Worm (Caenorhabditis elegans) whole organism, L2 larva: ENCODE data around the gene F58F9.8.
"Not testable (repeated sequence)": the region's sequence is repeated elsewhere in the genome, so short reads cannot be mapped to it uniquely, and the experiment has no call there.

Experiments
- C34F6.9 ChIP-seq: fragments of 150-350 bp; optimal IDR thresholded peaks from 2 replicates; lab custom pipeline; 2014; ENCODE audit warnings: missing biosample characterization, missing genetic modification characterization
- F13H6.1 ChIP-seq: sonication (generic microtip); optimal IDR thresholded peaks from 2 replicates; lab custom pipeline; 2016; ENCODE audit warnings: missing genetic modification characterization, missing compliant biosample characterization
- ZK546.5 ChIP-seq: sonication (generic microtip); optimal IDR thresholded peaks from 2 replicates; lab custom pipeline; 2017; ENCODE audit warnings: missing biosample characterization, missing genetic modification characterization
- ama-1 ChIP-seq: fragments of 150-350 bp; optimal IDR thresholded peaks from 2 replicates; lab custom pipeline; 2018; ENCODE audit warnings: inconsistent platforms
- blmp-1 ChIP-seq: sonication (generic microtip); optimal IDR thresholded peaks from 2 replicates; lab custom pipeline; 2017; ENCODE audit warnings: missing genetic modification characterization, mild to moderate bottlenecking, missing compliant biosample characterization, antibody characterized with exemption, moderate library complexity; ENCODE audit not compliant: insufficient read depth
- ceh-16 ChIP-seq: fragments of 150-350 bp; optimal IDR thresholded peaks from 2 replicates; lab custom pipeline; 2014; ENCODE audit warnings: missing biosample characterization, missing genetic modification characterization
- ceh-82 ChIP-seq: fragments of 150-350 bp; optimal IDR thresholded peaks from 2 replicates; lab custom pipeline; 2014; ENCODE audit warnings: missing biosample characterization, missing genetic modification characterization
- crh-2 ChIP-seq: sonication (generic microtip); optimal IDR thresholded peaks from 2 replicates; lab custom pipeline; 2017; ENCODE audit warnings: missing biosample characterization, missing genetic modification characterization
- egl-27 ChIP-seq: sonication (generic microtip); optimal IDR thresholded peaks from 3 replicates; lab custom pipeline; 2017; ENCODE audit warnings: missing biosample characterization, missing genetic modification reagents, missing genetic modification characterization
- elt-1 ChIP-seq: fragments of 150-350 bp; optimal IDR thresholded peaks from 2 replicates; lab custom pipeline; 2014; ENCODE audit warnings: missing biosample characterization, missing genetic modification characterization
- elt-3 ChIP-seq: sonication (generic microtip); optimal IDR thresholded peaks from 2 replicates; lab custom pipeline; 2017; ENCODE audit warnings: missing biosample characterization, missing genetic modification characterization
- fos-1 ChIP-seq: fragments of 150-350 bp; optimal IDR thresholded peaks from 2 replicates; lab custom pipeline; 2014; ENCODE audit warnings: missing biosample characterization, missing genetic modification characterization
- gmeb-1 ChIP-seq: fragments of 150-350 bp; optimal IDR thresholded peaks from 2 replicates; lab custom pipeline; 2014; ENCODE audit warnings: missing biosample characterization, missing genetic modification characterization
- lin-11 ChIP-seq: fragments of 150-350 bp; sonication (generic microtip); optimal IDR thresholded peaks from 2 replicates; lab custom pipeline; 2014; ENCODE audit warnings: missing biosample characterization, missing genetic modification characterization, inconsistent platforms, mixed read lengths
- lin-13 ChIP-seq: fragments of 150-350 bp; optimal IDR thresholded peaks from 2 replicates; lab custom pipeline; 2014; ENCODE audit warnings: missing biosample characterization, missing genetic modification reagents, missing genetic modification characterization
- lin-39 ChIP-seq: fragments of 150-350 bp; optimal IDR thresholded peaks from 2 replicates; lab custom pipeline; 2014; ENCODE audit warnings: missing biosample characterization, missing genetic modification reagents, missing genetic modification characterization
- lsy-2 ChIP-seq, 2 experiments: fragments of 150-350 bp in 1 of 2; sonication (generic microtip) in 1 of 2; optimal IDR thresholded peaks; 2 replicates each; lab custom pipeline; 2014 to 2017; ENCODE audit warnings: missing biosample characterization in 2 of 2, missing genetic modification characterization in 2 of 2
- mab-5 ChIP-seq: fragments of 150-350 bp; optimal IDR thresholded peaks from 2 replicates; lab custom pipeline; 2014; ENCODE audit warnings: missing biosample characterization, missing genetic modification characterization
- mbf-1 ChIP-seq: sonication (generic microtip); optimal IDR thresholded peaks from 2 replicates; lab custom pipeline; 2017; ENCODE audit warnings: missing biosample characterization, missing genetic modification characterization
- nhr-10 ChIP-seq: sonication (generic microtip); optimal IDR thresholded peaks from 2 replicates; lab custom pipeline; 2017; ENCODE audit warnings: missing biosample characterization, missing genetic modification characterization
- nhr-11 ChIP-seq: fragments of 150-350 bp; optimal IDR thresholded peaks from 2 replicates; lab custom pipeline; 2014; ENCODE audit warnings: missing biosample characterization, missing genetic modification characterization
- nhr-129 ChIP-seq: fragments of 150-350 bp; optimal IDR thresholded peaks from 2 replicates; lab custom pipeline; 2014; ENCODE audit warnings: missing biosample characterization, missing genetic modification characterization
- nhr-21 ChIP-seq: fragments of 150-350 bp; optimal IDR thresholded peaks from 2 replicates; lab custom pipeline; 2014; ENCODE audit warnings: missing biosample characterization, missing genetic modification characterization
- nhr-237 ChIP-seq: fragments of 150-350 bp; optimal IDR thresholded peaks from 2 replicates; lab custom pipeline; 2014; ENCODE audit warnings: missing biosample characterization, missing genetic modification characterization
- nhr-25 ChIP-seq: fragments of 150-350 bp; sonication (generic microtip); optimal IDR thresholded peaks from 3 replicates; lab custom pipeline; 2014; ENCODE audit warnings: missing biosample characterization, missing genetic modification characterization
- peb-1 ChIP-seq: fragments of 150-350 bp; optimal IDR thresholded peaks from 2 replicates; lab custom pipeline; 2014; ENCODE audit warnings: missing biosample characterization, missing genetic modification characterization
- sem-4 ChIP-seq: fragments of 150-350 bp; optimal IDR thresholded peaks from 2 replicates; lab custom pipeline; 2014; ENCODE audit warnings: missing biosample characterization, missing genetic modification reagents, missing genetic modification characterization
- skn-1 ChIP-seq: sonication (generic microtip); optimal IDR thresholded peaks from 2 replicates; lab custom pipeline; 2017; ENCODE audit warnings: missing biosample characterization, missing genetic modification characterization
- sma-9 ChIP-seq, 2 experiments: fragments of 150-350 bp in 1 of 2; sonication (generic microtip) in 1 of 2; optimal IDR thresholded peaks; 2 replicates each; lab custom pipeline; 2014 to 2016; ENCODE audit warnings: missing genetic modification characterization in 2 of 2, mild to moderate bottlenecking in 1 of 2, missing biosample characterization in 1 of 2, missing compliant biosample characterization in 1 of 2, missing genetic modification reagents in 1 of 2, moderate library complexity in 1 of 2
- snpc-4 ChIP-seq: fragments of 150-350 bp; optimal IDR thresholded peaks from 2 replicates; lab custom pipeline; 2014; ENCODE audit warnings: missing biosample characterization, missing genetic modification characterization
- unc-39 ChIP-seq: fragments of 150-350 bp; optimal IDR thresholded peaks from 2 replicates; lab custom pipeline; 2014; ENCODE audit warnings: missing biosample characterization, missing genetic modification characterization
- unc-55 ChIP-seq: fragments of 150-350 bp; sonication (generic microtip); optimal IDR thresholded peaks from 3 replicates; lab custom pipeline; 2014; ENCODE audit warnings: missing biosample characterization, missing genetic modification reagents, missing genetic modification characterization
- unc-62 ChIP-seq: fragments of 150-350 bp; optimal IDR thresholded peaks from 2 replicates; lab custom pipeline; 2014; ENCODE audit warnings: missing biosample characterization, missing genetic modification reagents, missing genetic modification characterization
- zag-1 ChIP-seq: fragments of 150-350 bp; optimal IDR thresholded peaks from 2 replicates; lab custom pipeline; 2014; ENCODE audit warnings: missing biosample characterization, missing genetic modification characterization
- ztf-11 ChIP-seq: sonication (generic microtip); optimal IDR thresholded peaks from 2 replicates; lab custom pipeline; 2017; ENCODE audit warnings: missing biosample characterization, missing genetic modification characterization
- ztf-4 ChIP-seq: fragments of 150-350 bp; optimal IDR thresholded peaks from 2 replicates; lab custom pipeline; 2014; ENCODE audit warnings: missing biosample characterization, missing genetic modification characterization

Gene F58F9.8

DNA sequence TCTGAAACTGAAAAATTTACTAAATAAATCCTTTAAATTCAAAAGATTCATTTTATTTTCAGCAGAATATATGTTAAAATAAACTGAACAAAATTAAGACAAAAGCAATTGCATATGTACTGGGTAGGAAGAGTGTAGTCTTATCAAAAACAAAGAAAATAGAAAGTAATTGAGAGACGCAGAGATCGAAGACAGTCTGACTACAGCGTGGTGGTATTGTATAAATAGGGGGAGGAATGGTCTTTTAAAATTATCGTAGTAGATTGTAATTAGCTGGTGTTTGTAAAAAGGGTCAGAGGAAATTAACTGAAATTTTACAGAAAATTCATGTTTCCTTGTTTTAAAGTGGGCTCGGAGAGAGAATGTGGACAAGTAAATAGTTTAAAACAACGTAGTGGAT, 10.5 kb downstream of the F58F9.8 start, which contains the start of gene acox-3:
Gene acox-3, minus strand, starts transcription at position 7 of the 400 bp plus-strand sequence.
- TF ChIP-seq egl-27 (tag; lab: Kevin White, UChicago) (no peak), lin-11 (no peak), fos-1 (tag; lab: Kevin White, UChicago) (peak; percentile 56), snpc-4 (tag; lab: Kevin White, UChicago) (no peak), unc-39 (no peak), mbf-1 (tag; lab: Kevin White, UChicago) (no peak), unc-62 (GFP tag; lab: Kevin White, UChicago) (no peak), blmp-1 (peak; percentile 28), lin-13 (GFP tag; lab: Kevin White, UChicago) (no peak), gmeb-1 (peak; percentile 58), ceh-82 (tag; lab: Kevin White, UChicago) (no peak), crh-2 (tag; lab: Kevin White, UChicago) (peak; percentile 24), sma-9 (GFP tag; optimal IDR thresholded peaks at IDR 0.05; lab: Kevin White, UChicago) (peak; percentile 82), sma-9 (tag; optimal IDR thresholded peaks at IDR 0.05; lab: Kevin White, UChicago) (no peak), elt-1 (tag; lab: Kevin White, UChicago) (no peak), nhr-237 (no peak), lsy-2 (tag; optimal IDR thresholded peaks at IDR 0.05; lab: Kevin White, UChicago) (no peak), zag-1 (tag; lab: Kevin White, UChicago) (no peak), nhr-25 (tag; lab: Kevin White, UChicago) (no peak)

DNA sequence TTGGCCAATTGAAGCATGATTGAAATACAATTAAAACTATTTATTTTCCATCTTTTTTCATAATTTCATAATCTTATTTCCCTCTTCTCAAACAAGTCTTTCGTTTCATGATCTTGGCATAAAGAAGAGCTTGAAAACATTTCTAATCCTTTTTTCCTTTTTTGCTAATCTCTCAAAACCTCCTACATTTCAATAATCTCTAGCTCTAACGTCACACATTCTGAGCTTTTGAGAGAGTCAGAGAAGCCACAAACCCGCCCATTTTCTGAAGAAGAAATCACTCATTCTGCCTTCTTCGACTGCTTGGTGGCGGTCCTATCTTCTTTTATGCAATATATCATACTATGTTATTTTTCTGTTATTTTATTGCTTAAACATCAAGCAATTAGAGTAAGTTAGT, 11.6 kb downstream of the F58F9.8 start, which contains the start of gene F58F9.1:
Gene F58F9.1, plus strand, starts transcription at position 251 of the 400 bp plus-strand sequence.
- TF ChIP-seq mab-5 (tag; lab: Kevin White, UChicago) (peak; percentile 36), unc-62 (GFP tag; lab: Kevin White, UChicago) (no peak), nhr-11 (tag; lab: Kevin White, UChicago) (no peak), nhr-21 (tag; lab: Kevin White, UChicago) (no peak), F13H6.1 (no peak), zag-1 (tag; lab: Kevin White, UChicago) (no peak), peb-1 (tag; lab: Kevin White, UChicago) (no peak), ZK546.5 (tag; lab: Kevin White, UChicago) (no peak), sem-4 (tag; lab: Kevin White, UChicago) (no peak), C34F6.9 (peak; percentile 24), lin-13 (GFP tag; lab: Kevin White, UChicago) (no peak), ama-1 (no peak), snpc-4 (tag; lab: Kevin White, UChicago) (no peak), elt-1 (tag; lab: Kevin White, UChicago) (no peak), unc-39 (no peak), lsy-2 (tag; optimal IDR thresholded peaks at IDR 0.05; lab: Kevin White, UChicago) (peak in 1 of 2 experiments; percentile 37), nhr-129 (tag; lab: Kevin White, UChicago) (no peak), gmeb-1 (no peak), ztf-4 (tag; lab: Kevin White, UChicago) (no peak), mbf-1 (tag; lab: Kevin White, UChicago) (no peak), nhr-10 (tag; lab: Kevin White, UChicago) (no peak), skn-1 (tag; lab: Kevin White, UChicago) (no peak), ztf-11 (no peak), unc-55 (GFP tag; lab: Kevin White, UChicago) (peak; percentile 79), ceh-16 (no peak), lin-11 (no peak), fos-1 (tag; lab: Kevin White, UChicago) (no peak)

DNA sequence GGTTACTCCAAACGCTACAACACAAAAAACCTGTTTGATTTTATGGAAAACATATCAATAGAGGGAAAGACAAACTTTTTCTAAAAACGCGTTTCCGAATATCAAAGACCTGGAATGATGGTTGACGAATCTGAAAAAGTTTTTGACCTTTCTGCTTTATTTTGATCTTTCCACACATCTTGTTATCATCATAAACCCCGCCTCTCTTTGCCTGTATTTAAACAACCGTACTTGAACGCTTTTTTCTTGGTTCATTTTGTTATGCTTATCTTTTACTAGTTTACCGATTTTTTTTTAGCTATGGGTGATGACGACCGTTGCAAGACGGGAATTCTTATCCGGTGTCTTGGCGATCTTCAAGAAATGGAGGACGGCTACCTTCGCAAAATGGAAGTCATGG, 15.0 kb downstream of the F58F9.8 start, which contains the start of gene T13A10.2:
Gene T13A10.2, plus strand, starts transcription at position 301 of the 400 bp plus-strand sequence.
- TF ChIP-seq skn-1 (tag; lab: Kevin White, UChicago); elt-3; ztf-4 (tag; lab: Kevin White, UChicago): not testable (repeated sequence)

DNA sequence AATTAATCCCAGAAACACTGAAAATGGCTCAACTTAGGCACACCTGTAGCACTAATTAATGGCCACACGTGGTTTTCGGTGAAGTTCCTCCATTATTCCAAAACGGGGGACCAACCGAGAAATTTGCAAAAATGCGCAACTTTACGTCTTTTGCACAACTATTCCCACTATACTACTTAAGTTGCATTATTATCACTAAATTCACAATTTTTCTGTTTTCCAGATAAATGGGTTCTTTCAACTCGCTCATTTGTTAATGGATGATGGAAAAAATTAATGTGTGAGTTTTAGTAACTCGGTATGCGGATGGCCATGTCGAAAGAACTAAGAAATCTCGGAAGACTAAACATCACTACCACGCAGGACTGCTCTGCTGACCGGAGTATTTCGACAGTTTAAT, 16.7 kb downstream of the F58F9.8 start, which contains the start of gene T13A10.64:
Gene T13A10.64, plus strand, starts transcription at position 301 of the 400 bp plus-strand sequence.
- TF ChIP-seq crh-2 (tag; lab: Kevin White, UChicago) (no peak), elt-1 (tag; lab: Kevin White, UChicago) (no peak), lin-39 (tag; lab: Kevin White, UChicago) (no peak), nhr-10 (tag; lab: Kevin White, UChicago) (no peak)
